Worm (Caenorhabditis elegans) whole organism, L2 larva: Measurements from ENCODE around the gene inos-1.
A peak's percentile ranks its signal among the peaks of the same experiment; 100 is the strongest.

Experiments
- C34F6.9 ChIP-seq: fragments of 150-350 bp; optimal IDR thresholded peaks from 2 replicates; lab custom pipeline; 2014; ENCODE audit warnings: missing biosample characterization, missing genetic modification characterization
- F13H6.1 ChIP-seq: sonication (generic microtip); optimal IDR thresholded peaks from 2 replicates; lab custom pipeline; 2016; ENCODE audit warnings: missing genetic modification characterization, missing compliant biosample characterization
- R02D3.7 ChIP-seq: fragments of 150-350 bp; optimal IDR thresholded peaks from 2 replicates; lab custom pipeline; 2014; ENCODE audit warnings: missing biosample characterization, missing genetic modification characterization
- Y55F3AM.14 ChIP-seq: fragments of 200-800 bp; sonication (Bioruptor generic); optimal IDR thresholded peaks from 2 replicates; lab custom pipeline; 2018; ENCODE audit warnings: mild to moderate bottlenecking, missing genetic modification characterization, missing compliant biosample characterization
- ZK546.5 ChIP-seq: sonication (generic microtip); optimal IDR thresholded peaks from 2 replicates; lab custom pipeline; 2017; ENCODE audit warnings: missing biosample characterization, missing genetic modification characterization
- alr-1 ChIP-seq: fragments of 150-350 bp; optimal IDR thresholded peaks from 2 replicates; lab custom pipeline; 2014; ENCODE audit warnings: missing biosample characterization, missing genetic modification characterization
- aly-2 ChIP-seq: fragments of 150-350 bp; optimal IDR thresholded peaks from 2 replicates; lab custom pipeline; 2014; ENCODE audit warnings: missing biosample characterization, missing genetic modification characterization
- ama-1 ChIP-seq: fragments of 150-350 bp; optimal IDR thresholded peaks from 2 replicates; lab custom pipeline; 2018; ENCODE audit warnings: inconsistent platforms
- blmp-1 ChIP-seq: sonication (generic microtip); optimal IDR thresholded peaks from 2 replicates; lab custom pipeline; 2017; ENCODE audit warnings: missing genetic modification characterization, mild to moderate bottlenecking, missing compliant biosample characterization, antibody characterized with exemption, moderate library complexity; ENCODE audit not compliant: insufficient read depth
- ceh-16 ChIP-seq: fragments of 150-350 bp; optimal IDR thresholded peaks from 2 replicates; lab custom pipeline; 2014; ENCODE audit warnings: missing biosample characterization, missing genetic modification characterization
- ceh-82 ChIP-seq: fragments of 150-350 bp; optimal IDR thresholded peaks from 2 replicates; lab custom pipeline; 2014; ENCODE audit warnings: missing biosample characterization, missing genetic modification characterization
- crh-2 ChIP-seq: sonication (generic microtip); optimal IDR thresholded peaks from 2 replicates; lab custom pipeline; 2017; ENCODE audit warnings: missing biosample characterization, missing genetic modification characterization
- dmd-4 ChIP-seq: sonication (generic microtip); optimal IDR thresholded peaks from 2 replicates; lab custom pipeline; 2017; ENCODE audit warnings: missing biosample characterization, missing genetic modification characterization
- egl-27 ChIP-seq: sonication (generic microtip); optimal IDR thresholded peaks from 3 replicates; lab custom pipeline; 2017; ENCODE audit warnings: missing biosample characterization, missing genetic modification reagents, missing genetic modification characterization
- elt-1 ChIP-seq: fragments of 150-350 bp; optimal IDR thresholded peaks from 2 replicates; lab custom pipeline; 2014; ENCODE audit warnings: missing biosample characterization, missing genetic modification characterization
- elt-3 ChIP-seq: sonication (generic microtip); optimal IDR thresholded peaks from 2 replicates; lab custom pipeline; 2017; ENCODE audit warnings: missing biosample characterization, missing genetic modification characterization
- fos-1 ChIP-seq: fragments of 150-350 bp; optimal IDR thresholded peaks from 2 replicates; lab custom pipeline; 2014; ENCODE audit warnings: missing biosample characterization, missing genetic modification characterization
- gmeb-1 ChIP-seq: fragments of 150-350 bp; optimal IDR thresholded peaks from 2 replicates; lab custom pipeline; 2014; ENCODE audit warnings: missing biosample characterization, missing genetic modification characterization
- lin-11 ChIP-seq: fragments of 150-350 bp; sonication (generic microtip); optimal IDR thresholded peaks from 2 replicates; lab custom pipeline; 2014; ENCODE audit warnings: missing biosample characterization, missing genetic modification characterization, inconsistent platforms, mixed read lengths
- lin-39 ChIP-seq: fragments of 150-350 bp; optimal IDR thresholded peaks from 2 replicates; lab custom pipeline; 2014; ENCODE audit warnings: missing biosample characterization, missing genetic modification reagents, missing genetic modification characterization
- lsy-2 ChIP-seq, 2 experiments: fragments of 150-350 bp in 1 of 2; sonication (generic microtip) in 1 of 2; optimal IDR thresholded peaks; 2 replicates each; lab custom pipeline; 2014 to 2017; ENCODE audit warnings: missing biosample characterization in 2 of 2, missing genetic modification characterization in 2 of 2
- mab-5 ChIP-seq: fragments of 150-350 bp; optimal IDR thresholded peaks from 2 replicates; lab custom pipeline; 2014; ENCODE audit warnings: missing biosample characterization, missing genetic modification characterization
- mdl-1 ChIP-seq, 2 experiments: fragments of 150-350 bp in 1 of 2; sonication (generic microtip) in 1 of 2; optimal IDR thresholded peaks; 2 replicates each; lab custom pipeline; 2017; ENCODE audit warnings: missing biosample characterization in 2 of 2, missing genetic modification characterization in 2 of 2
- nhr-11 ChIP-seq: fragments of 150-350 bp; optimal IDR thresholded peaks from 2 replicates; lab custom pipeline; 2014; ENCODE audit warnings: missing biosample characterization, missing genetic modification characterization
- nhr-12 ChIP-seq: fragments of 150-350 bp; optimal IDR thresholded peaks from 2 replicates; lab custom pipeline; 2014; ENCODE audit warnings: missing biosample characterization, missing genetic modification characterization
- nhr-129 ChIP-seq: fragments of 150-350 bp; optimal IDR thresholded peaks from 2 replicates; lab custom pipeline; 2014; ENCODE audit warnings: missing biosample characterization, missing genetic modification characterization
- nhr-21 ChIP-seq: fragments of 150-350 bp; optimal IDR thresholded peaks from 2 replicates; lab custom pipeline; 2014; ENCODE audit warnings: missing biosample characterization, missing genetic modification characterization
- nhr-23 ChIP-seq: fragments of 150-350 bp; optimal IDR thresholded peaks from 2 replicates; lab custom pipeline; 2014; ENCODE audit warnings: missing biosample characterization, missing genetic modification reagents, missing genetic modification characterization
- nhr-237 ChIP-seq: fragments of 150-350 bp; optimal IDR thresholded peaks from 2 replicates; lab custom pipeline; 2014; ENCODE audit warnings: missing biosample characterization, missing genetic modification characterization
- nhr-6 ChIP-seq: fragments of 150-350 bp; optimal IDR thresholded peaks from 2 replicates; lab custom pipeline; 2014; ENCODE audit warnings: missing biosample characterization, missing genetic modification characterization
- peb-1 ChIP-seq: fragments of 150-350 bp; optimal IDR thresholded peaks from 2 replicates; lab custom pipeline; 2014; ENCODE audit warnings: missing biosample characterization, missing genetic modification characterization
- sem-4 ChIP-seq: fragments of 150-350 bp; optimal IDR thresholded peaks from 2 replicates; lab custom pipeline; 2014; ENCODE audit warnings: missing biosample characterization, missing genetic modification reagents, missing genetic modification characterization
- skn-1 ChIP-seq: sonication (generic microtip); optimal IDR thresholded peaks from 2 replicates; lab custom pipeline; 2017; ENCODE audit warnings: missing biosample characterization, missing genetic modification characterization
- sma-3 ChIP-seq: sonication (generic microtip); optimal IDR thresholded peaks from 2 replicates; lab custom pipeline; 2016; ENCODE audit warnings: missing genetic modification reagents, missing genetic modification characterization, missing compliant biosample characterization
- sma-9 ChIP-seq, 2 experiments: fragments of 150-350 bp in 1 of 2; sonication (generic microtip) in 1 of 2; optimal IDR thresholded peaks; 2 replicates each; lab custom pipeline; 2014 to 2016; ENCODE audit warnings: missing genetic modification characterization in 2 of 2, mild to moderate bottlenecking in 1 of 2, missing biosample characterization in 1 of 2, missing compliant biosample characterization in 1 of 2, missing genetic modification reagents in 1 of 2, moderate library complexity in 1 of 2
- snpc-4 ChIP-seq: fragments of 150-350 bp; optimal IDR thresholded peaks from 2 replicates; lab custom pipeline; 2014; ENCODE audit warnings: missing biosample characterization, missing genetic modification characterization
- unc-39 ChIP-seq: fragments of 150-350 bp; optimal IDR thresholded peaks from 2 replicates; lab custom pipeline; 2014; ENCODE audit warnings: missing biosample characterization, missing genetic modification characterization
- unc-55 ChIP-seq: fragments of 150-350 bp; sonication (generic microtip); optimal IDR thresholded peaks from 3 replicates; lab custom pipeline; 2014; ENCODE audit warnings: missing biosample characterization, missing genetic modification reagents, missing genetic modification characterization
- zag-1 ChIP-seq: fragments of 150-350 bp; optimal IDR thresholded peaks from 2 replicates; lab custom pipeline; 2014; ENCODE audit warnings: missing biosample characterization, missing genetic modification characterization
- ztf-1 ChIP-seq: fragments of 200-800 bp; sonication (Bioruptor generic); conservative IDR thresholded peaks from 2 replicates; pipeline ENCODE4 v1.3.6; 2022; ENCODE audit warnings: missing genetic modification characterization, missing compliant biosample characterization
- ztf-4 ChIP-seq: fragments of 150-350 bp; optimal IDR thresholded peaks from 2 replicates; lab custom pipeline; 2014; ENCODE audit warnings: missing biosample characterization, missing genetic modification characterization

inos-1 gene

DNA sequence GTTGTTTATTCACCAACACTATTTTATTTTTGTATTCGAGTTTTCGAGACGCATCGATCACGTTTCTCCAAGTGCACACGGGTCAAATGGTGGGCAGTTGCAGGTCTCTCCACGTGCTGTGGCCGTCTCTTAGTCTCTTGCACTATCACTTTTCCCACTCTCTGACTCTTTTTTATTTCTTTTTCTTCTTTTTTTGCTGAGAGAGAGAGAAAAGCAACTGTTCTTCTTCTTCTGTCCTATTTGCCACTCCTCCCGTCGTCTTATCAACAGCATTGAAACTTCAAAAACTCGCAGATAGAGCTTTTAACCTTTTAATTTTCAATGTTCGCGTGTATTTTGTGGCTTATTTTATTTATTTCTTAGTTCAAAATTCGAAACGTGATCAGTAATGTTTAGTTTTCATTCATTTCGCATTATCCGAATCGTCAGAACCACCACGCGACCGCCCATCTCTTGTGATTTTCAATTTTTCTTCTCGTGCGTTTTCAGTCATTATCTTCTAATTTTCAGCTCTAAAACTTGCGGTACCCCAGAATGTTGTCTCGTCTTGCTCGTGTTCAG lies 28.5 kb upstream of the inos-1 start, which contains the start of gene alh-8 (continued):
- peak; percentile 59 for TF ChIP-seq C34F6.9
- TF ChIP-seq nhr-23 (tag; lab: Kevin White, UChicago): no peak
- no peak for TF ChIP-seq snpc-4 (tag; lab: Kevin White, UChicago)
- TF ChIP-seq aly-2 (tag; lab: Kevin White, UChicago): no peak
- peak in 1 of 2 experiments; percentile 63 for TF ChIP-seq lsy-2 (tag; optimal IDR thresholded peaks at IDR 0.05; lab: Kevin White, UChicago)
- TF ChIP-seq ztf-1 (GFP tag; lab: Robert Waterston, UW): no peak
- no peak for TF ChIP-seq blmp-1 (tag; lab: Kevin White, UChicago)
- no peak for TF ChIP-seq nhr-12 (tag; lab: Kevin White, UChicago)
- TF ChIP-seq sma-9 (GFP tag; optimal IDR thresholded peaks at IDR 0.05; lab: Kevin White, UChicago): peak; percentile 85
- TF ChIP-seq sma-9 (tag; optimal IDR thresholded peaks at IDR 0.05; lab: Kevin White, UChicago): no peak
- TF ChIP-seq nhr-129: peak; percentile 69
- no peak for TF ChIP-seq nhr-237 (tag; lab: Kevin White, UChicago)
- TF ChIP-seq F13H6.1: peak; percentile 73
- no peak for TF ChIP-seq ZK546.5 (tag; lab: Kevin White, UChicago)
- TF ChIP-seq skn-1 (tag; lab: Kevin White, UChicago): no peak
- peak; percentile 52 for TF ChIP-seq egl-27 (tag; lab: Kevin White, UChicago)
- TF ChIP-seq, all 48 proteins: peak for 15

DNA sequence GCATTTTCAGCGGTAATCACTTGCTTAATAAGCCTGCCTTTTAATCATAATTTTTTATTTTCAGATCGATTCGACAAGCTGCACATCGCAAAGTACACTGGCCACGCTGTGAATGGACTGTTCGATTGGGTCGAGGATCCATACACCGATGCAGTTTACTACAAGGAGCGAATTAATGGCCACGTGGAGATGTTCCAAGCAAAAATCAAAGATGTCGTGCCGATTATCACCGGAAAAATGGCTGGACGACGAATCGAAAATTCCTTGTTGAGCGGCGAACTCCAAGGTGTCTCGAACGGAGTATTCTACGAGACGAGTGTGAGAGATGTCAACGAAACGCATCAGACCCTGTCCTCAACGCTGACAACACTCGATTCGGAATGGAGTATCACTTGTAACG lies 27.3 kb upstream of the inos-1 start:
- no peak for TF ChIP-seq elt-3 (tag; lab: Kevin White, UChicago)
- TF ChIP-seq mdl-1 (tag; optimal IDR thresholded peaks at IDR 0.05; lab: Kevin White, UChicago): no peak
- no peak for TF ChIP-seq skn-1 (tag; lab: Kevin White, UChicago)
- no peak for TF ChIP-seq sma-3 (GFP tag; lab: Kevin White, UChicago)
- no peak for TF ChIP-seq ceh-16 (tag; lab: Kevin White, UChicago)
- TF ChIP-seq nhr-6 (tag; lab: Kevin White, UChicago): no peak
- TF ChIP-seq mab-5: no peak
- no peak for TF ChIP-seq lin-39 (tag; lab: Kevin White, UChicago)
- no peak for TF ChIP-seq nhr-237 (tag; lab: Kevin White, UChicago)

DNA sequence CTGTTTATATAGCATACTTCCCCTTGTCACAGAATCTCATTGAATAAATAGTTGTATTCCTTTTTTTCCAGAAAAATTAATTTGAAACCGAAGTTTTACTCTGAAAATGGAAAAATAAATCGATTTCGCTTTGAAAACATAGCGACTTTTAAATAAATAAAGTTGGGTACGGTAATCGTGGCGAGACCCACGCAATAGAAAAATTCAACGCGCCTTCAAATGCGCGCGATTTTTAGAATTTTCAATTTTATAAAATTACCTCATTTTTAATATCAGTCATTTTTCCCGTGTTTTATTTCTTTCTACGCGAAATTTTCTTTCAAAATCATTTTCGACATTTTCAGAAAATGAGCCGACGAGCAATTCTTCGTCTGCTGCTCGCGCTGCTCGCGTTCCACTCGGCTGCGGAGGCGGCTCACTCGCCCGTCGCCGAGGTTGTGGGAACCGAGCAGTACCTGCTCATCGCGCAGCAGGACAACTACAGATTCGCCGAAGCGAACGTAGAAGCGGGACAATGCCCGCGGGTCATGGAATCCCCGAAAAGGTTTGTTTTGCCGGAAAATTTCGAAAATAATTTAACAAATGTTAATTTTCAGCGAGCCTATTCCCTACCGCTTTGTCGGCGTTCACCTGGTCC lies 26.5 kb upstream of the inos-1 start, which contains the start of gene F13D12.5:
TSS of gene F13D12.5 (plus strand) at position 345 of the 637 bp plus-strand sequence.
- TF ChIP-seq lsy-2 (tag; optimal IDR thresholded peaks at IDR 0.05; lab: Kevin White, UChicago): no peak
- TF ChIP-seq ztf-4 (tag; lab: Kevin White, UChicago): peak; percentile 38

DNA sequence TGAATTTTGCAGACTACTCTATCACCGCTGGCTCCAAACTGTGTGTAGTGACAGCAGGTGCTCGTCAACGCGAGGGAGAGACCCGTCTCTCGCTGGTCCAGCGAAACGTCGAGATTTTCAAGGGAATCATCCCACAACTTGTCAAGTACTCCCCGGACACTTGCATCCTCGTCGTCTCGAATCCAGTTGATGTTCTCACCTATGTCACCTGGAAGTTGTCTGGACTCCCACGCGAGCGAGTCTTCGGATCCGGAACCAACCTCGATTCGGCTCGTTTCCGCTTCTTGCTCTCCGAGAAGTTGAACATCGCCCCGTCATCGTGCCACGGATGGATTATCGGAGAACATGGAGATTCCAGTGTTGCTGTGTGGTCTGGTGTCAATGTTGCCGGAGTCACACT lies 25.5 kb upstream of the inos-1 start:
- TF ChIP-seq gmeb-1 (tag; lab: Kevin White, UChicago): no peak
- no peak for TF ChIP-seq peb-1
- TF ChIP-seq lin-11: no peak
- TF ChIP-seq nhr-6 (tag; lab: Kevin White, UChicago): no peak

DNA sequence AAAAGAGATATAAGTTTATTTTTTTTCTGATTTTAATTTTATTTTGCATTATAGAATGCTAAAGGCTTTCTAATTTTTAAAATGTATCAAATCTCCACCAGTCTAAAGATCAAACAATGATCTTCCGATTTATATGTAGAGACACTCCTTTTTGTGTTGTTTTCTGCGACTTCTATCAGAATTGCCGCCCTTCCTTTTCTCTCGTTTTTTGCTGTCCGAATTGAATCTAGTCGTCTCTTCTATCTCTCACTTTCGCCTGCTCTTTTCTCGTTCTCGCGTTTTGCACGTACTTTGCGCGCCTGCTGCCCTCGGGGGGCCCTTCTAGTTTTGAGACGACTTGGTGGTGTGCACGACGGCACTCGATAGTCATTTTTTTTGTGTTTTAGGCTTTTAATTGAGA lies 24.3 kb upstream of the inos-1 start:
- TF ChIP-seq sma-9 (GFP tag; optimal IDR thresholded peaks at IDR 0.05; lab: Kevin White, UChicago): peak; percentile 48
- TF ChIP-seq sma-9 (tag; optimal IDR thresholded peaks at IDR 0.05; lab: Kevin White, UChicago): no peak
- TF ChIP-seq F13H6.1: peak; percentile 39
- TF ChIP-seq sma-3 (GFP tag; lab: Kevin White, UChicago): no peak
- TF ChIP-seq unc-39 (tag; lab: Kevin White, UChicago): no peak
- peak; percentile 18 for TF ChIP-seq mab-5
- TF ChIP-seq ceh-82 (tag; lab: Kevin White, UChicago): no peak
- no peak for TF ChIP-seq peb-1
- no peak for TF ChIP-seq nhr-23 (tag; lab: Kevin White, UChicago)
- TF ChIP-seq zag-1 (tag; lab: Kevin White, UChicago): peak; percentile 55
- no peak for TF ChIP-seq lin-11
- TF ChIP-seq Y55F3AM.14 (GFP tag; lab: Kevin White, UChicago): no peak
- TF ChIP-seq aly-2 (tag; lab: Kevin White, UChicago): no peak
- peak; percentile 65 for TF ChIP-seq sem-4 (tag; lab: Kevin White, UChicago)
- TF ChIP-seq dmd-4 (tag; lab: Kevin White, UChicago): no peak
- TF ChIP-seq gmeb-1 (tag; lab: Kevin White, UChicago): no peak
- no peak for TF ChIP-seq ama-1 (lab: Kevin White, UChicago)
- TF ChIP-seq fos-1 (tag; lab: Kevin White, UChicago): peak; percentile 10
- TF ChIP-seq crh-2 (tag; lab: Kevin White, UChicago): peak; percentile 64
- peak; percentile 80 for TF ChIP-seq C34F6.9
- no peak for TF ChIP-seq ztf-4 (tag; lab: Kevin White, UChicago)
- no peak for TF ChIP-seq ZK546.5 (tag; lab: Kevin White, UChicago)
- TF ChIP-seq elt-3 (tag; lab: Kevin White, UChicago): no peak
- no peak for TF ChIP-seq R02D3.7 (tag; lab: Kevin White, UChicago)
- no peak for TF ChIP-seq elt-1 (tag; lab: Kevin White, UChicago)
- no peak for TF ChIP-seq skn-1 (tag; lab: Kevin White, UChicago)
- peak; percentile 1 for TF ChIP-seq unc-55 (GFP tag; lab: Kevin White, UChicago)
- no peak for TF ChIP-seq alr-1 (tag; lab: Kevin White, UChicago)
- no peak for TF ChIP-seq nhr-21 (tag; lab: Kevin White, UChicago)
- TF ChIP-seq egl-27 (tag; lab: Kevin White, UChicago): peak; percentile 41
- TF ChIP-seq nhr-11: no peak
- TF ChIP-seq nhr-237 (tag; lab: Kevin White, UChicago): no peak
- TF ChIP-seq ztf-1 (GFP tag; lab: Robert Waterston, UW): no peak
